Worm (Caenorhabditis elegans): ENCODE results near the gene C34B4.5.

The C34B4.5 gene

ce11 chrV:13085917-13086552 is 9.7 kb upstream of the C34B4.5 start (continued):
- TF ChIP-seq nhr-28 (tag; optimal IDR thresholded peaks at IDR 0.05), result no peak
- TF ChIP-seq nhr-237 (tag; optimal IDR thresholded peaks at IDR 0.05), result no peak
- peak; percentile 90 for TF ChIP-seq hmg-11 (tag; optimal IDR thresholded peaks at IDR 0.05)
- no peak for TF ChIP-seq ZK546.5 (tag; optimal IDR thresholded peaks at IDR 0.05)
- peak; percentile 17 for TF ChIP-seq nhr-23 (tag; optimal IDR thresholded peaks at IDR 0.05)

- TF ChIP-seq nhr-237 (tag; optimal IDR thresholded peaks at IDR 0.05), result no peak
- peak; percentile 27 for TF ChIP-seq pha-4 (tag; optimal IDR thresholded peaks at IDR 0.05)
Observed at ce11 chrV:13088485-13088884, 7.3 kb upstream of the C34B4.5 start.

- TF ChIP-seq ceh-82 (tag; optimal IDR thresholded peaks at IDR 0.05), result no peak
- TF ChIP-seq nhr-12 (tag; optimal IDR thresholded peaks at IDR 0.05), result no peak
- no peak for TF ChIP-seq nhr-237 (tag; optimal IDR thresholded peaks at IDR 0.05)
- TF ChIP-seq lsy-12 (tag; optimal IDR thresholded peaks at IDR 0.05), result peak; percentile 80
- TF ChIP-seq ztf-11 (tag; optimal IDR thresholded peaks at IDR 0.05), result no peak
- no peak for TF ChIP-seq fkh-10 (GFP tag; optimal IDR thresholded peaks at IDR 0.05)
- no peak for TF ChIP-seq nhr-67 (tag; optimal IDR thresholded peaks at IDR 0.05)
- peak; percentile 40 for TF ChIP-seq nhr-43 (tag; optimal IDR thresholded peaks at IDR 0.05; ENCODE audit: poor library complexity, severe bottlenecking)
- TF ChIP-seq ceh-28 (tag; optimal IDR thresholded peaks at IDR 0.05), result peak; percentile 21
- TF ChIP-seq nhr-28 (tag; optimal IDR thresholded peaks at IDR 0.05), result no peak
- peak; percentile 54 for TF ChIP-seq ama-1 (optimal IDR thresholded peaks at IDR 0.05)
- TF ChIP-seq nhr-23 (tag; optimal IDR thresholded peaks at IDR 0.05), result no peak
- no peak for TF ChIP-seq ZK546.5 (tag; optimal IDR thresholded peaks at IDR 0.05)
- no peak for TF ChIP-seq nhr-11 (tag; optimal IDR thresholded peaks at IDR 0.05)
- no peak for TF ChIP-seq pqm-1 (tag; optimal IDR thresholded peaks at IDR 0.05)
- no peak for TF ChIP-seq ceh-16 (tag; optimal IDR thresholded peaks at IDR 0.05)
- TF ChIP-seq elt-2 (tag; optimal IDR thresholded peaks at IDR 0.05), result peak; percentile 38
Observed at ce11 chrV:13090130-13090770, 5.5 kb upstream of the C34B4.5 start, which contains the start of gene C34B4.4. Gene C34B4.4 (plus strand): TSS chrV:13090405.

- no peak for TF ChIP-seq elt-3 (tag; optimal IDR thresholded peaks at IDR 0.05)
- no peak for TF ChIP-seq tbx-2 (tag; optimal IDR thresholded peaks at IDR 0.05)
- no peak for TF ChIP-seq fkh-2 (tag; optimal IDR thresholded peaks at IDR 0.05)
- no peak for TF ChIP-seq nhr-76 (tag; optimal IDR thresholded peaks at IDR 0.05)
- TF ChIP-seq eor-1 (tag; optimal IDR thresholded peaks at IDR 0.05), result no peak
- no peak for TF ChIP-seq elt-1 (tag; optimal IDR thresholded peaks at IDR 0.05)
- TF ChIP-seq lin-15B (tag; optimal IDR thresholded peaks at IDR 0.05), result no peak
- TF ChIP-seq pqm-1 (tag; optimal IDR thresholded peaks at IDR 0.05), result no peak
Observed at ce11 chrV:13092349-13092748, 3.4 kb upstream of the C34B4.5 start, which contains the start of gene lurp-4. Gene lurp-4 (plus strand): TSS chrV:13092649.

- TF ChIP-seq egl-5 (tag; optimal IDR thresholded peaks at IDR 0.05), result peak; percentile 45
- no peak for TF ChIP-seq ztf-11 (tag; optimal IDR thresholded peaks at IDR 0.05)
- TF ChIP-seq elt-2 (tag; optimal IDR thresholded peaks at IDR 0.05), result no peak
Observed at ce11 chrV:13105840-13106429, 10.2 kb downstream of the C34B4.5 start.

ce11 chrV:13111599-13112191 is 15.9 kb downstream of the C34B4.5 start:
- TF ChIP-seq elt-2 (tag; optimal IDR thresholded peaks at IDR 0.05) (no peak), lin-15B (tag; optimal IDR thresholded peaks at IDR 0.05) (no peak), elt-1 (tag; optimal IDR thresholded peaks at IDR 0.05) (peak; percentile 36), sea-2 (GFP tag; optimal IDR thresholded peaks at IDR 0.05) (no peak), eor-1 (tag; optimal IDR thresholded peaks at IDR 0.05) (no peak), ceh-82 (tag; optimal IDR thresholded peaks at IDR 0.05) (no peak), lin-39 (tag; optimal IDR thresholded peaks at IDR 0.05) (peak; percentile 73)
